Worm (Caenorhabditis elegans): ENCODE data around the gene col-118.

The col-118 gene

ce11 chrIV:8850807-8851206 is 2.8 kb downstream of the col-118 start:
- TF ChIP-seq aly-1 (tag; optimal IDR thresholded peaks at IDR 0.05), result peak; percentile 48
- TF ChIP-seq sea-1 (GFP tag; conservative IDR thresholded peaks at IDR 0.05), result no peak

- TF ChIP-seq scrt-1 (GFP tag; IDR thresholded peaks at IDR 0.05) (no peak), ceh-13 (GFP tag; optimal IDR thresholded peaks at IDR 0.05) (no peak), B0310.2 (tag; optimal IDR thresholded peaks at IDR 0.05) (no peak), sea-1 (GFP tag; conservative IDR thresholded peaks at IDR 0.05) (no peak), ets-7 (tag; optimal IDR thresholded peaks at IDR 0.05) (no peak), tbx-11 (GFP tag; IDR thresholded peaks at IDR 0.05) (no peak), F13C5.2 (tag; optimal IDR thresholded peaks at IDR 0.05) (no peak), tra-4 (tag; optimal IDR thresholded peaks at IDR 0.05) (no peak), aly-1 (tag; optimal IDR thresholded peaks at IDR 0.05) (no peak), flt-1 (GFP tag; IDR thresholded peaks at IDR 0.05) (no peak)
Observed at ce11 chrIV:8852194-8852593, 4.2 kb downstream of the col-118 start, which contains the start of gene alp-1. Gene alp-1 (plus strand): TSS chrIV:8852494.

- TF ChIP-seq hmg-4 (GFP tag; optimal IDR thresholded peaks at IDR 0.05), result no peak
- TF ChIP-seq aly-1 (tag; optimal IDR thresholded peaks at IDR 0.05), result no peak
- no peak for TF ChIP-seq tbx-11 (GFP tag; IDR thresholded peaks at IDR 0.05)
- TF ChIP-seq pes-1 (GFP tag; IDR thresholded peaks at IDR 0.05), result no peak
- TF ChIP-seq hnd-1 (tag; optimal IDR thresholded peaks at IDR 0.05), result no peak
- no peak for TF ChIP-seq F13C5.2 (tag; optimal IDR thresholded peaks at IDR 0.05)
- TF ChIP-seq scrt-1 (GFP tag; IDR thresholded peaks at IDR 0.05), result no peak
- no peak for TF ChIP-seq B0310.2 (tag; optimal IDR thresholded peaks at IDR 0.05)
- TF ChIP-seq flt-1 (GFP tag; IDR thresholded peaks at IDR 0.05), result no peak
- TF ChIP-seq hmbx-1 (tag; optimal IDR thresholded peaks at IDR 0.05), result no peak
- TF ChIP-seq ets-7 (tag; optimal IDR thresholded peaks at IDR 0.05), result no peak
- no peak for TF ChIP-seq ceh-36 (tag; optimal IDR thresholded peaks at IDR 0.05)
Observed at ce11 chrIV:8853301-8853700, 5.3 kb downstream of the col-118 start.

- TF ChIP-seq aly-1 (tag; optimal IDR thresholded peaks at IDR 0.05), result no peak
- TF ChIP-seq ets-7 (tag; optimal IDR thresholded peaks at IDR 0.05), result no peak
- TF ChIP-seq hnd-1 (tag; optimal IDR thresholded peaks at IDR 0.05), result no peak
- TF ChIP-seq tra-4 (tag; optimal IDR thresholded peaks at IDR 0.05), result no peak
- TF ChIP-seq ceh-36 (tag; optimal IDR thresholded peaks at IDR 0.05), result no peak
- TF ChIP-seq tbx-37 (GFP tag; conservative IDR thresholded peaks at IDR 0.05), result no peak
- no peak for TF ChIP-seq pes-1 (GFP tag; IDR thresholded peaks at IDR 0.05)
- TF ChIP-seq hmbx-1 (tag; optimal IDR thresholded peaks at IDR 0.05), result no peak
- TF ChIP-seq hmg-4 (GFP tag; optimal IDR thresholded peaks at IDR 0.05), result no peak
- TF ChIP-seq tbx-11 (GFP tag; IDR thresholded peaks at IDR 0.05), result no peak
- TF ChIP-seq ama-1 (optimal IDR thresholded peaks at IDR 0.05), result no peak
- TF ChIP-seq sea-1 (GFP tag; conservative IDR thresholded peaks at IDR 0.05), result no peak
- no peak for TF ChIP-seq scrt-1 (GFP tag; IDR thresholded peaks at IDR 0.05)
- TF ChIP-seq ceh-13 (GFP tag; optimal IDR thresholded peaks at IDR 0.05), result no peak
- TF ChIP-seq B0310.2 (tag; optimal IDR thresholded peaks at IDR 0.05), result no peak
- TF ChIP-seq F13C5.2 (tag; optimal IDR thresholded peaks at IDR 0.05), result no peak
- no peak for TF ChIP-seq flt-1 (GFP tag; IDR thresholded peaks at IDR 0.05)
Observed at ce11 chrIV:8855963-8856362, 7.9 kb downstream of the col-118 start, which contains the start of gene T11B7.5. Gene T11B7.5 (minus strand): TSS chrIV:8856063.

- TF ChIP-seq aly-1 (tag; optimal IDR thresholded peaks at IDR 0.05) (no peak), sea-1 (GFP tag; conservative IDR thresholded peaks at IDR 0.05) (no peak), ama-1 (optimal IDR thresholded peaks at IDR 0.05) (no peak), pes-1 (GFP tag; IDR thresholded peaks at IDR 0.05) (no peak), tbx-37 (GFP tag; conservative IDR thresholded peaks at IDR 0.05) (no peak), B0310.2 (tag; optimal IDR thresholded peaks at IDR 0.05) (no peak), hmbx-1 (tag; optimal IDR thresholded peaks at IDR 0.05) (no peak), tbx-11 (GFP tag; IDR thresholded peaks at IDR 0.05) (no peak), flt-1 (GFP tag; IDR thresholded peaks at IDR 0.05) (no peak), scrt-1 (GFP tag; IDR thresholded peaks at IDR 0.05) (no peak), F13C5.2 (tag; optimal IDR thresholded peaks at IDR 0.05) (no peak), ceh-36 (tag; optimal IDR thresholded peaks at IDR 0.05) (no peak), ets-7 (tag; optimal IDR thresholded peaks at IDR 0.05) (no peak)
Observed at ce11 chrIV:8864672-8865071, 16.7 kb downstream of the col-118 start.

- no peak for TF ChIP-seq tra-4 (tag; optimal IDR thresholded peaks at IDR 0.05)
- no peak for TF ChIP-seq F13C5.2 (tag; optimal IDR thresholded peaks at IDR 0.05)
- TF ChIP-seq B0310.2 (tag; optimal IDR thresholded peaks at IDR 0.05), result no peak
Observed at ce11 chrIV:8865343-8865742, 17.3 kb downstream of the col-118 start, which contains the start of gene C09G9.1. Gene C09G9.1 (minus strand): TSS chrIV:8865485.

ce11 chrIV:8866092-8866491 is 18.1 kb downstream of the col-118 start:
- TF ChIP-seq hmg-4 (GFP tag; optimal IDR thresholded peaks at IDR 0.05), result peak; percentile 30
- no peak for TF ChIP-seq ceh-36 (tag; optimal IDR thresholded peaks at IDR 0.05)

- TF ChIP-seq sea-1 (GFP tag; conservative IDR thresholded peaks at IDR 0.05) (no peak), flt-1 (GFP tag; IDR thresholded peaks at IDR 0.05) (no peak), ets-7 (tag; optimal IDR thresholded peaks at IDR 0.05) (no peak), hmbx-1 (tag; optimal IDR thresholded peaks at IDR 0.05) (no peak)
Observed at ce11 chrIV:8867562-8867961, 19.5 kb downstream of the col-118 start.

- TF ChIP-seq B0310.2 (tag; optimal IDR thresholded peaks at IDR 0.05), result no peak
- TF ChIP-seq aly-1 (tag; optimal IDR thresholded peaks at IDR 0.05), result no peak
- TF ChIP-seq ets-7 (tag; optimal IDR thresholded peaks at IDR 0.05), result no peak
- no peak for TF ChIP-seq sea-1 (GFP tag; conservative IDR thresholded peaks at IDR 0.05)
- no peak for TF ChIP-seq ceh-13 (GFP tag; optimal IDR thresholded peaks at IDR 0.05)
- no peak for TF ChIP-seq scrt-1 (GFP tag; IDR thresholded peaks at IDR 0.05)
Observed at ce11 chrIV:8869624-8870023, 21.6 kb downstream of the col-118 start, which contains the start of gene npp-23. Gene npp-23 (minus strand): TSS chrIV:8869679.
